In genomic region chrIV:2613011-2613503, ce11 we compare ENCODE assay signal across 1 worm cellular context.
TF ChIP-seq lines count a peak whose summit lies in the region.

TSS of gene Y69A2AR.28 (minus strand) at chrIV:2613061.

TF ChIP-seq in whole organism, L1 larva, 84 proteins besides CTCF, POLR2A, EP300 and RAD21 (continued from another document):
- TF ChIP-seq snpc-4 (tag; optimal IDR thresholded peaks at IDR 0.05; lab: Kevin White, UChicago) (no peak), tlp-1 (tag; optimal IDR thresholded peaks at IDR 0.05; lab: Kevin White, UChicago) (no peak), C16A3.4 (tag; optimal IDR thresholded peaks at IDR 0.05; lab: Kevin White, UChicago) (no peak), nhr-76 (tag; optimal IDR thresholded peaks at IDR 0.05; lab: Kevin White, UChicago) (no peak), mep-1 (tag; optimal IDR thresholded peaks at IDR 0.05; lab: Kevin White, UChicago) (peak; percentile 23), dpl-1 (GFP tag; optimal IDR thresholded peaks at IDR 0.05; lab: Kevin White, UChicago) (peak; percentile 55 to 84 (median 74)), pax-3 (tag; optimal IDR thresholded peaks at IDR 0.05; lab: Kevin White, UChicago) (no peak), ama-1 (optimal IDR thresholded peaks at IDR 0.05; lab: Kevin White, UChicago) (no peak), lin-39 (tag; optimal IDR thresholded peaks at IDR 0.05; lab: Kevin White, UChicago) (no peak), ces-1 (GFP tag; optimal IDR thresholded peaks at IDR 0.05; lab: Kevin White, UChicago) (no peak), hlh-17 (GFP tag; optimal IDR thresholded peaks at IDR 0.05; lab: Kevin White, UChicago; ENCODE audit: borderline replicate concordance) (no peak), lsy-2 (tag; optimal IDR thresholded peaks at IDR 0.05; lab: Kevin White, UChicago) (peak in 1 of 2 experiments; percentile 51), snu-23 (GFP tag; optimal IDR thresholded peaks at IDR 0.05; lab: Kevin White, UChicago) (no peak), unc-130 (tag; optimal IDR thresholded peaks at IDR 0.05; lab: Kevin White, UChicago) (no peak), nhr-71 (tag; optimal IDR thresholded peaks at IDR 0.05; lab: Kevin White, UChicago) (no peak), ceh-8 (GFP tag; optimal IDR thresholded peaks at IDR 0.05; lab: Kevin White, UChicago) (no peak), sptf-1 (tag; optimal IDR thresholded peaks at IDR 0.05; lab: Kevin White, UChicago) (no peak)
